Fruit fly (Drosophila melanogaster) whole organism: ENCODE results near the gene Smox.

Experiments used
- CG8478 ChIP-seq: fragments of >200 bp; optimal IDR thresholded peaks from 2 replicates; lab custom pipeline; 2018; ENCODE audit warnings: inconsistent platforms
- EcR ChIP-seq, 2 experiments: fragments of >200 bp; optimal IDR thresholded peaks; 2 replicates each; lab custom pipeline; 2017; ENCODE audit warnings: missing biosample characterization in 2 of 2, missing genetic modification characterization in 2 of 2, missing genetic modification reagents in 2 of 2
- usp ChIP-seq: fragments of >200 bp; optimal IDR thresholded peaks from 2 replicates; lab custom pipeline; 2017; ENCODE audit warnings: missing biosample characterization, missing genetic modification characterization, mixed read lengths

dm6 chrX:8178165-8178955 lies 36.3 kb upstream of the Smox start, which contains the start of gene sdt:
- no peak for TF ChIP-seq CG8478 (lab: Kevin White, UChicago)
- TF ChIP-seq EcR (GFP tag; optimal IDR thresholded peaks at IDR 0.05; lab: Kevin White, UChicago): no peak
- no peak for TF ChIP-seq usp (GFP tag; lab: Kevin White, UChicago)
